Worm (Caenorhabditis elegans) whole organism, late embryonic: ENCODE measurements around the gene D1086.18.

Experiments
- ama-1 ChIP-seq: fragments of 150-350 bp; optimal IDR thresholded peaks from 2 replicates; lab custom pipeline; 2014
- dmd-4 ChIP-seq: sonication (generic microtip); optimal IDR thresholded peaks from 2 replicates; lab custom pipeline; 2016; ENCODE audit warnings: borderline replicate concordance, missing genetic modification characterization, missing compliant biosample characterization
- lin-11 ChIP-seq: fragments of 200-800 bp; sonication (Bioruptor generic); optimal IDR thresholded peaks from 2 replicates; lab custom pipeline; 2018; ENCODE audit warnings: mild to moderate bottlenecking, missing genetic modification characterization, missing compliant biosample characterization

ce11 chrV:14130226-14130625 is 44.5 kb downstream of the D1086.18 start:
- TF ChIP-seq ama-1 (lab: Kevin White, UChicago) (no peak), dmd-4 (no peak), lin-11 (no peak)
